Worm (Caenorhabditis elegans): Measurements from ENCODE around the gene mppb-1.

mppb-1 gene

DNA sequence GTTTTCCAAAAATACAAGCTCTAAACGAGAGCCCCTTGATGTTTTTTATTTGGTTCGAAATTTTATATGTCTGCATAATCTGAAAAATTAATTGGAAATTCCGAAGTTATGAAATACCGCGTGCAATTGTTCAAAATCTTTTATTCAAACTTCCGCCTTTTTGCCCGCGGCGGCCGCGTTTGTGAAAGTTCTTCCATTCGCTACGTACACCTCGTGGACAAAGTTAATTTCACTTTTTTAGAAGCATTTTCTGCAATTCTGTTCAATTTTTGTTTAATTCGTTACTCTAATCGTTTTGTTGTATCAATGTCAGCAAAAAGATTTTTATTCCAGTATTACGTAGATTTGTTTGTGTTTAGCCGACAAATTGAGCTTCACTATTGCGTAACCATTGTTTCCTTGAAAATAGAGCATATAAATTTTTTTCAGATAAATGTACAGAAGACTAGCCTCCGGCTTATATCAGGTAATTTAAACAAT lies at the start of gene mppb-1 (continued):
- TF ChIP-seq K02D7.2 (tag; optimal IDR thresholded peaks at IDR 0.05), result no peak
- TF ChIP-seq fkh-6 (tag; optimal IDR thresholded peaks at IDR 0.05), result peak; percentile 45
- no peak for TF ChIP-seq ceh-48 (tag; optimal IDR thresholded peaks at IDR 0.05)
- TF ChIP-seq sdc-2 (tag; optimal IDR thresholded peaks at IDR 0.05), result no peak
- TF ChIP-seq syd-9 (tag; optimal IDR thresholded peaks at IDR 0.05), result no peak
- TF ChIP-seq fkh-10 (GFP tag; optimal IDR thresholded peaks at IDR 0.05), result no peak
- TF ChIP-seq sox-2 (GFP tag; IDR thresholded peaks at IDR 0.05), result no peak
- no peak for TF ChIP-seq T23F11.4 (GFP tag; optimal IDR thresholded peaks at IDR 0.05)
- peak; percentile 6 for TF ChIP-seq pqm-1 (tag; optimal IDR thresholded peaks at IDR 0.05)
- TF ChIP-seq odd-2 (tag; optimal IDR thresholded peaks at IDR 0.05), result no peak
- no peak for TF ChIP-seq nhr-11 (tag; optimal IDR thresholded peaks at IDR 0.05)
- TF ChIP-seq tbx-2 (tag; optimal IDR thresholded peaks at IDR 0.05), result peak; percentile 90
- TF ChIP-seq pha-4 (tag; optimal IDR thresholded peaks at IDR 0.05), result no peak
- TF ChIP-seq pat-9 (tag; optimal IDR thresholded peaks at IDR 0.05), result no peak
- no peak for TF ChIP-seq hlh-6 (tag; optimal IDR thresholded peaks at IDR 0.05)
- peak; percentile 21 for TF ChIP-seq ztf-16 (tag; optimal IDR thresholded peaks at IDR 0.05)

DNA sequence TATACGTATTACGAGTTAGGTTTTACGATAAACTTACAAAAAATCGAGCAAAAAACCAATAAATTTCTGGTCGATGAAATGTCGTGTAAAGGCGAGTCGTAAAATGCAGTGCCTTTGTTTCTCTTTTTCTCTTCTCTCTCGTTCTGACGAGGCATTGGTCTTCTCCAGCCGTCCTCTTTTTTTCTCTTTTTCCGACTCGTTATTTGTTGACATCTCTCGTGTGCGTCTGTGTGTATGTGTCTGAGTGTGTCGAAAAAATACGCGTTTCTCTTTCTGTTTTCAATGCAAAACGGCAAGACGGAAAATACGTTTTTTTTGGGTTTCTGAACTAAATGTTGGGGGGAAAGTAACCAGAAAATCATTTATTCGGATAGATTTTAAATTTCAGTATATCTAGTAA lies 41.9 kb upstream of the mppb-1 start, which contains the start of gene C53D6.6:
Gene C53D6.6 (minus strand): TSS at position 118 of the 400 bp plus-strand sequence.
- no peak for TF ChIP-seq dmd-4 (tag; optimal IDR thresholded peaks at IDR 0.05; ENCODE audit: borderline replicate concordance)
- TF ChIP-seq tbx-2 (tag; optimal IDR thresholded peaks at IDR 0.05), result peak; percentile 39
- peak; percentile 38 for TF ChIP-seq nfya-1 (tag; optimal IDR thresholded peaks at IDR 0.05)
- no peak for TF ChIP-seq pax-1 (tag; optimal IDR thresholded peaks at IDR 0.05)
- peak; percentile 46 for TF ChIP-seq unc-55 (GFP tag; optimal IDR thresholded peaks at IDR 0.05)
- no peak for TF ChIP-seq gmeb-2 (tag; optimal IDR thresholded peaks at IDR 0.05)

- TF ChIP-seq madf-2 (tag; optimal IDR thresholded peaks at IDR 0.05) (no peak), dmd-4 (tag; optimal IDR thresholded peaks at IDR 0.05; ENCODE audit: borderline replicate concordance) (no peak), ahr-1 (tag; optimal IDR thresholded peaks at IDR 0.05) (no peak), pat-9 (tag; optimal IDR thresholded peaks at IDR 0.05) (no peak), pha-2 (tag; optimal IDR thresholded peaks at IDR 0.05) (no peak), pha-4 (tag; optimal IDR thresholded peaks at IDR 0.05) (no peak), ceh-45 (GFP tag; IDR thresholded peaks at IDR 0.05) (no peak), sox-4 (tag; optimal IDR thresholded peaks at IDR 0.05) (no peak), nfya-1 (tag; optimal IDR thresholded peaks at IDR 0.05) (no peak), che-1 (tag; optimal IDR thresholded peaks at IDR 0.05) (no peak), fkh-6 (tag; optimal IDR thresholded peaks at IDR 0.05) (no peak), tbx-7 (tag; optimal IDR thresholded peaks at IDR 0.05) (no peak), ceh-18 (tag; optimal IDR thresholded peaks at IDR 0.05) (no peak), unc-3 (GFP tag; conservative IDR thresholded peaks at IDR 0.05) (no peak), unc-3 (tag; optimal IDR thresholded peaks at IDR 0.05) (no peak), elt-2 (tag; optimal IDR thresholded peaks at IDR 0.05) (no peak), ceh-48 (tag; optimal IDR thresholded peaks at IDR 0.05) (no peak), lim-6 (tag; optimal IDR thresholded peaks at IDR 0.05) (no peak), pqm-1 (tag; optimal IDR thresholded peaks at IDR 0.05) (no peak)
Observed at ce11 chrIV:9034340-9034739, 40.1 kb upstream of the mppb-1 start, which contains the start of gene C53D6.10. TSS of gene C53D6.10 (minus strand) at chrIV:9034440.

DNA sequence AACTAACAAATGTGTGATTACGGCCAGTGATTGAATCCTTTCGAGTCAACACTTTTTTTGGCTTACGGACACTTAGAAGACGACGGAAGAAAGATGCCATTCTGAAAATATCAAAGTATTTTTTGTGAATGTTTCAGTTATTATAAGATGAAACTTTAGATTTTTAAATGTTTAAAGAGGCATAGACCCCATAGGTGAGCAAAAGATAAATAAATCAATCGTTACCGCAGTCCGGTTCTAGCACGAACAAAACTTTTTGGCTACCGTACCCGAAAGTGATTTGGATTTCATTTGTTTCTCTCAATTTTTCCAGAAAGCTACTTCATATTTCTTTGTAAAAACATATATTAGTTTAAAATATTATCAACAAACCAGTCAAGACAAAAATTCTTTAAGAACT lies 37.4 kb upstream of the mppb-1 start, which contains the start of gene C53D6.7:
Gene C53D6.7 (minus strand): TSS at position 101 of the 400 bp plus-strand sequence.
- TF ChIP-seq hlh-8 (tag; optimal IDR thresholded peaks at IDR 0.05) (no peak), unc-42 (tag; optimal IDR thresholded peaks at IDR 0.05) (no peak), ahr-1 (tag; optimal IDR thresholded peaks at IDR 0.05) (no peak)

ce11 chrIV:9040393-9040792 lies 34.1 kb upstream of the mppb-1 start, which contains the start of gene Y73F4A.3:
TSS of gene Y73F4A.3 (minus strand) at chrIV:9040493.
- no peak for TF ChIP-seq ahr-1 (tag; optimal IDR thresholded peaks at IDR 0.05)
